Fruit fly (Drosophila melanogaster): Measurements from ENCODE around the gene tll.

tll gene

DNA sequence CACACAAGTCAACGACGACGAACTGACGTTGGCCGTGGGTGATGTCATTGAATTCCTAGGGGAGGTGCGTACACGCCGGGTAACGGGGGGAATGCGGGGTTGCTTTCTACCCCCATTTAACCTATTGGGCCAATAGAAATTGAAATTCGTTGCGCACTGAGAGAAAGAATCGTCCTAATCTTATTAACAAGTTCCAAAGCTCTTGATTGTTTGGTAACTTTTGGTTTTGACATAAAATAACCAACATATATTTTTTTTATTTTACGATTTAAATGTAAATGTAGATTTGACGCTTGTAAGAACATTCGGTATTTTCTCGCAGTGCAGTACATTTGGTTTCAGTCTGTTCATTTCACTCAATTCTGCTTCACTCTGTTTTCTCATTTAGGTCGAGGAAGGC is 34.9 kb upstream of the tll start (continued):
- peak; percentile 88 for TF ChIP-seq CG8388 (GFP tag; optimal IDR thresholded peaks at IDR 0.05)
- peak; percentile 75 for TF ChIP-seq CG4854 (GFP tag; optimal IDR thresholded peaks at IDR 0.05)
- TF ChIP-seq klu (GFP tag; IDR thresholded peaks at IDR 0.05): no peak
- TF ChIP-seq croc (GFP tag; conservative IDR thresholded peaks at IDR 0.05): peak; percentile 56; the same call in 2 of the 3 replicates
- peak; percentile 76 for TF ChIP-seq CG16863 (GFP tag; optimal IDR thresholded peaks at IDR 0.05)
- TF ChIP-seq bigmax (GFP tag; optimal IDR thresholded peaks at IDR 0.05): no peak
- TF ChIP-seq CG8924 (tag; optimal IDR thresholded peaks at IDR 0.05): peak; percentile 80
- TF ChIP-seq CG9609 (GFP tag; optimal IDR thresholded peaks at IDR 0.05): peak; percentile 68
- peak; percentile 80 for TF ChIP-seq cwo (GFP tag; optimal IDR thresholded peaks at IDR 0.05)
- TF ChIP-seq so (GFP tag; IDR thresholded peaks at IDR 0.05): peak; percentile 86; the same call in 2 of the 3 replicates
- TF ChIP-seq CG16813 (GFP tag; IDR thresholded peaks at IDR 0.05; ENCODE audit: partially characterized antibody): no peak
- peak; percentile 64; the same call in 2 of the 3 replicates for TF ChIP-seq CG3726 (GFP tag; IDR thresholded peaks at IDR 0.05)
- TF ChIP-seq CG2129 (GFP tag; IDR thresholded peaks at IDR 0.05; ENCODE audit: partially characterized antibody): no peak
- TF ChIP-seq gfzf (GFP tag; optimal IDR thresholded peaks at IDR 0.05): no peak
- TF ChIP-seq her (GFP tag; optimal IDR thresholded peaks at IDR 0.05): peak; percentile 49
- peak; percentile 69 for TF ChIP-seq CG33213 (GFP tag; optimal IDR thresholded peaks at IDR 0.05)
- peak; percentile 96 for TF ChIP-seq Med (GFP tag)
- peak in 1 of 2 experiments; percentile 87 for TF ChIP-seq Eip74EF (GFP tag; optimal IDR thresholded peaks at IDR 0.05)
- TF ChIP-seq slou (GFP tag; optimal IDR thresholded peaks at IDR 0.05): peak; percentile 59
- TF ChIP-seq CG8359 (GFP tag; optimal IDR thresholded peaks at IDR 0.05; ENCODE audit: borderline replicate concordance): peak; percentile 69
- TF ChIP-seq CG1603 (tag; optimal IDR thresholded peaks at IDR 0.05): peak; percentile 25
- TF ChIP-seq shn (GFP tag; optimal IDR thresholded peaks at IDR 0.05): peak; percentile 23
- peak; percentile 67 for TF ChIP-seq HLH3B (GFP tag; IDR thresholded peaks at IDR 0.05)
- peak; percentile 68 for TF ChIP-seq Max (GFP tag; optimal IDR thresholded peaks at IDR 0.05)
- TF ChIP-seq Hsf (GFP tag; optimal IDR thresholded peaks at IDR 0.05): peak; percentile 87
- TF ChIP-seq CG32532 (GFP tag; IDR thresholded peaks at IDR 0.05): peak; percentile 63; the same call in 1 of the 2 replicates
- TF ChIP-seq CkIIα-i1 (GFP tag; IDR thresholded peaks at IDR 0.05): no peak
- peak; percentile 83 for TF ChIP-seq NfI (GFP tag; optimal IDR thresholded peaks at IDR 0.05)
- peak; percentile 80 for TF ChIP-seq CG3065 (GFP tag; optimal IDR thresholded peaks at IDR 0.05)
- peak; percentile 43 for TF ChIP-seq B-H2 (GFP tag; optimal IDR thresholded peaks at IDR 0.05)
- peak; percentile 45 for TF ChIP-seq cato (GFP tag; optimal IDR thresholded peaks at IDR 0.05; ENCODE audit: borderline replicate concordance)
- no peak for TF ChIP-seq CG16779 (GFP tag; IDR thresholded peaks at IDR 0.05)
- no peak for TF ChIP-seq lbe (GFP tag; optimal IDR thresholded peaks at IDR 0.05)
- TF ChIP-seq twi (tag; optimal IDR thresholded peaks at IDR 0.05): peak; percentile 42
- TF ChIP-seq D19B (GFP tag; optimal IDR thresholded peaks at IDR 0.05): no peak
- peak; percentile 55 for TF ChIP-seq CG15514 (GFP tag; optimal IDR thresholded peaks at IDR 0.05)
- peak; percentile 86 for TF ChIP-seq CG12659 (GFP tag; optimal IDR thresholded peaks at IDR 0.05)
- peak; percentile 90 for TF ChIP-seq Blimp-1 (GFP tag; optimal IDR thresholded peaks at IDR 0.05)
- TF ChIP-seq CG8478 (optimal IDR thresholded peaks at IDR 0.05): no peak
- peak; percentile 46 for TF ChIP-seq CG1792 (GFP tag; optimal IDR thresholded peaks at IDR 0.05)
- peak; percentile 74 for TF ChIP-seq zen (tag; optimal IDR thresholded peaks at IDR 0.05)
- TF ChIP-seq CG15479 (GFP tag; optimal IDR thresholded peaks at IDR 0.05): no peak
- peak; percentile 69 for TF ChIP-seq Lhr (GFP tag; optimal IDR thresholded peaks at IDR 0.05)
- peak; percentile 73 for TF ChIP-seq lmd (GFP tag; IDR thresholded peaks at IDR 0.05)
- TF ChIP-seq sens (GFP tag): peak; percentile 98
- TF ChIP-seq CG15269 (tag; optimal IDR thresholded peaks at IDR 0.05): peak; percentile 88
- TF ChIP-seq vnd (GFP tag; IDR thresholded peaks at IDR 0.05; ENCODE audit: partially characterized antibody): no peak
- TF ChIP-seq ase (GFP tag; IDR thresholded peaks at IDR 0.05): no peak; the same call in 2 of the 3 replicates
- peak; percentile 82 for TF ChIP-seq Awh (GFP tag; IDR thresholded peaks at IDR 0.05)
- TF ChIP-seq ac (GFP tag; optimal IDR thresholded peaks at IDR 0.05): peak; percentile 62
